Worm (Caenorhabditis elegans): Measurements from ENCODE around the gene clec-73.

clec-73 gene

DNA sequence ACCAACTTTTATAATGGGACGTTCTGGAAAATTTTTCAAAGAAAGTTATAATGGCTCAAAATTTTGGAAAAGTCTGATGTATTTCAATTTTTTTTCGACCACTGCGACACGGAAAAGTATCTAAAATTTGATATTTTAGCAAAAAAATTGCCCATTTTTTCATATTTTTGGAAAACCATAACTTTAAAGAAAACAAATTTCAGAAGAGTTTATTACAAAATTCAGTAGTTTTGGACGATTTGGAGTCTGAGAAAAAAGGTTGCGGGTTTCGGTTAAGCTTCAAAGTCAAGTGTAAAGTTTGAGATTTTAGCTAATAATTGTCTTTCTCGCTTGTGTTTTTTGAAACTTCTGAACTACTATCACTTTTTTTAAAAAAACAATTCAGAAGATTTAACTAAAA lies 32.1 kb upstream of the clec-73 start:
- TF ChIP-seq ama-1 (optimal IDR thresholded peaks at IDR 0.05) (no peak), blmp-1 (tag; optimal IDR thresholded peaks at IDR 0.05; ENCODE audit: insufficient read depth) (no peak), ceh-82 (tag; optimal IDR thresholded peaks at IDR 0.05) (no peak), nhr-25 (tag; optimal IDR thresholded peaks at IDR 0.05) (no peak), sem-4 (tag; optimal IDR thresholded peaks at IDR 0.05) (no peak), nhr-129 (tag; optimal IDR thresholded peaks at IDR 0.05) (no peak), sma-9 (GFP tag; optimal IDR thresholded peaks at IDR 0.05) (no peak), sma-9 (tag; optimal IDR thresholded peaks at IDR 0.05) (no peak), peb-1 (tag; optimal IDR thresholded peaks at IDR 0.05) (no peak), mbf-1 (tag; optimal IDR thresholded peaks at IDR 0.05) (no peak)

DNA sequence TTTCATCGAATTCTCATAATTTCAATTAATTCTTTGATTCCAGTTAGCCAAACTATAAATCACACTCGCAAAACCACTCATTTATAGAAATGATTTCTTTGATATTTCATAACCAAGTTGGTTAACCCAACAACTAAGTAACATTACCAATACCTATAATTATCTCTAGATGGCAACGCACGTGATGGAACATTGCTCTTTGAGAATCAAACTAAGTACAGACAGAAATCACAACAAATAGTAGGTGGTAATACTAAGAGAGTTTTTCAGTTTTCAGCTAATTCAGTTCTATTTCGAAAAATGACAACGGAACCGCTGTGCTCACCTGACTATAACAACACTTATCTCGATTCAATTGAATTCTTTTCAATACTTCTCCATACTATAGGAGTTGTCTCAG lies 25.6 kb upstream of the clec-73 start, which contains the start of gene srh-223:
TSS of gene srh-223 (plus strand) at position 301 of the 400 bp plus-strand sequence.
- no peak for TF ChIP-seq unc-39 (tag; optimal IDR thresholded peaks at IDR 0.05)
- TF ChIP-seq ztf-1 (GFP tag; conservative IDR thresholded peaks at IDR 0.05), result no peak
- no peak for TF ChIP-seq nhr-10 (tag; optimal IDR thresholded peaks at IDR 0.05)
- TF ChIP-seq lin-13 (GFP tag; optimal IDR thresholded peaks at IDR 0.05), result no peak
- TF ChIP-seq elt-3 (tag; optimal IDR thresholded peaks at IDR 0.05), result no peak
- TF ChIP-seq C34F6.9 (tag; optimal IDR thresholded peaks at IDR 0.05), result no peak
- TF ChIP-seq lin-39 (tag; optimal IDR thresholded peaks at IDR 0.05), result no peak
- no peak for TF ChIP-seq Y55F3AM.14 (GFP tag; optimal IDR thresholded peaks at IDR 0.05)
- TF ChIP-seq ceh-82 (tag; optimal IDR thresholded peaks at IDR 0.05), result no peak
- no peak for TF ChIP-seq ZK546.5 (tag; optimal IDR thresholded peaks at IDR 0.05)
- no peak for TF ChIP-seq unc-62 (GFP tag; optimal IDR thresholded peaks at IDR 0.05)
- TF ChIP-seq R02D3.7 (tag; optimal IDR thresholded peaks at IDR 0.05), result no peak
- no peak for TF ChIP-seq F13H6.1 (tag; optimal IDR thresholded peaks at IDR 0.05)
- TF ChIP-seq ceh-16 (tag; optimal IDR thresholded peaks at IDR 0.05), result no peak
- TF ChIP-seq elt-1 (tag; optimal IDR thresholded peaks at IDR 0.05), result no peak
- TF ChIP-seq sem-4 (tag; optimal IDR thresholded peaks at IDR 0.05), result no peak
- TF ChIP-seq crh-2 (tag; optimal IDR thresholded peaks at IDR 0.05), result no peak

DNA sequence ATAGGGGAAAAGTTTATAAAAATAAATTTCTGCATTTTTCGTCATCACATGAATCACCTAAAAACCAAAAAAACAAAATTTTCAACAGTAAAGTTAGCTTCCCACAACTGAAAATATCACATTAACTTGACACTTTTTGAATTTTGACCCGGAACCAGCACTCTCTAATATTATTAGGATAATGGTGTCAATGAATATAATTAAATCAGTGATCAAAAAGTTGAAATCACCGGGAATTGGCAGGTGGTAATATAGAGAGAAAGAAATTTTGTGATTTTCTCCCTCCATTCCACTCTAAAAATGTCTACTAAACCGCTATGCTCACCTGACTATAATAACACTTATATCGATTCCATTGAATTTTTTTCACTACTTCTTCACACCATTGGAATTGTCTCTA lies 23.5 kb upstream of the clec-73 start, which contains the start of gene srh-222:
TSS of gene srh-222 (plus strand) at position 301 of the 400 bp plus-strand sequence.
- TF ChIP-seq sma-3 (GFP tag; optimal IDR thresholded peaks at IDR 0.05) (no peak), ztf-1 (GFP tag; conservative IDR thresholded peaks at IDR 0.05) (no peak), mdl-1 (tag; optimal IDR thresholded peaks at IDR 0.05) (no peak), blmp-1 (tag; optimal IDR thresholded peaks at IDR 0.05; ENCODE audit: insufficient read depth) (no peak), nhr-23 (tag; optimal IDR thresholded peaks at IDR 0.05) (no peak)

DNA sequence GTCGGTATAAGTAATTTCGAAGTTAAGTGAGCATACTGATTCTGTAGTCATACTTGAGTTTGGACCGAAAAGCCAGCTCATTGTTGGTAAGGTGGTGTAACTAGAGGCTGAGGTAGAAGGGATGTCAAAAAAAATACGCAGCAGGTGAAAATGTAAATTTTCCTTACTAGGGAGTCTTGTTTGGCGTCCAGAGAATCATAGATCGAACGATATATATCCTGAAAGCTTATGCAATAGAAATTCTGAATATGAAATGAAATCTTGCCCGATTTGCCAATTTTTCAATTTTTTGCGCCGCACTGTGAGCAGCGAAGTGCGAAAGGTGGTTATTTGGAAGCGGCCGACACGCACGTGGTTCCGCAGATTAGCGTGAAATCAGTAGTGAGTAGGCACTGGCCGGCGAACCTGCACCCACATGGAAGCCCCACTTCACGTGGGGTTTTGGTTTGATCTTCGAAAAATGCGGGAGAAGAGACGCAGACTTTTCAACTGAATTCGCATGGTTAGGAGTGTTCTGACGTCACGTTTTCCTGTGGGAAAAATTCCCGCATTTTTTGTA lies 22.0 kb upstream of the clec-73 start, which contains the start of gene srh-220:
TSS of gene srh-220 (minus strand) at position 51 of the 559 bp plus-strand sequence.
- TF ChIP-seq nhr-10 (tag; optimal IDR thresholded peaks at IDR 0.05) (no peak), sma-9 (GFP tag; optimal IDR thresholded peaks at IDR 0.05) (no peak), sma-9 (tag; optimal IDR thresholded peaks at IDR 0.05) (no peak), lin-13 (GFP tag; optimal IDR thresholded peaks at IDR 0.05) (no peak), zag-1 (tag; optimal IDR thresholded peaks at IDR 0.05) (no peak), unc-55 (GFP tag; optimal IDR thresholded peaks at IDR 0.05) (no peak), Y55F3AM.14 (GFP tag; optimal IDR thresholded peaks at IDR 0.05) (no peak), nhr-23 (tag; optimal IDR thresholded peaks at IDR 0.05) (no peak), crh-2 (tag; optimal IDR thresholded peaks at IDR 0.05) (no peak)

DNA sequence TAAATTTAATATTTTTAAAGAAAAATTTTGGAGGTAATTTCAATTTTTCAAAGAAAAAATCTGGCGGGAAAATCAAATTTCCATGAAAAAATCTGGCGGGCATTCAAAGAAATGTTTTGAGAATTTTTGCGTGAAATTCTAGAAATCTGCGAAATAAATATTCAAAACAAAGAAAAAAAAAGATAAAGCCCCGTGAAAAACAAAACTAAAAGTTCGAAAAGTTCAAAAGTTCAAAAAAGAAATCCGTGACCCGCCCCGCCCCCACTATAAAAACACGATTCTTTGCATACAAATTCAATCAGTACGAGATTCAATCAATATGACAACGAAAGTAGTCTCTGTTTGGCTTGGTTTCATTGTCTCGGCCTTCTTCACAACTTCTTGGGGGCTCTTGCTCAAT lies 17.1 kb upstream of the clec-73 start, which contains the start of gene clec-79:
TSS of gene clec-79 (plus strand) at position 301 of the 400 bp plus-strand sequence.
- TF ChIP-seq nhr-23 (tag; optimal IDR thresholded peaks at IDR 0.05) (no peak), nhr-12 (tag; optimal IDR thresholded peaks at IDR 0.05) (no peak)

DNA sequence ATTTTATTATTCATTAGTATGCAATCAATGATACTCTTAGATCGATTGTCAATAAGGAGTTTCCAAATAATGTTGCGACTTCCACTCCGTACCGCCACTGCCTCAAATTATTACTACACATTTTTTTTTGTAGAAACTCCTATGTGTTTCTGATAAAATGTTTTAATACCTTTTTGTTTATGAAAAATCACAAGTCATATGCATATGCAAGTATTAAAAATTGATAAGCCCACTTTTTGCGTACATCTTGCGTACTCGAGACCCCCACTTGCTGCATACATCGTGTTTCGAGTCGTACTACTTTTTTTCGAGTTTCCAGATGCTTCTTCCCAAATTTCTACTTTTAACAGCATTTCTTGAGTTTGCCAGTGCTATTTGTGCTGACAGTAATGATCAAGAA lies 9.0 kb upstream of the clec-73 start, which contains the start of gene clec-76:
TSS of gene clec-76 (plus strand) at position 234 of the 400 bp plus-strand sequence.
- TF ChIP-seq unc-39 (tag; optimal IDR thresholded peaks at IDR 0.05) (no peak), fos-1 (tag; optimal IDR thresholded peaks at IDR 0.05) (peak; percentile 41), unc-55 (GFP tag; optimal IDR thresholded peaks at IDR 0.05) (no peak), sma-9 (GFP tag; optimal IDR thresholded peaks at IDR 0.05) (peak; percentile 52), sma-9 (tag; optimal IDR thresholded peaks at IDR 0.05) (no peak)

Data from whole organism, L2 larva.